Worm (Caenorhabditis elegans) whole organism, late embryonic: Measurements from ENCODE around the gene srh-111.

Experiments used
- C38D4.7 ChIP-seq: fragments of 200-800 bp; sonication (Bioruptor generic); optimal IDR thresholded peaks from 2 replicates; lab custom pipeline; 2018; ENCODE audit warnings: mild to moderate bottlenecking, missing genetic modification characterization, moderate library complexity, missing compliant biosample characterization
- T23F11.4 ChIP-seq: fragments of 200-800 bp; sonication (Bioruptor generic); optimal IDR thresholded peaks from 2 replicates; lab custom pipeline; 2018; ENCODE audit warnings: mild to moderate bottlenecking, missing genetic modification characterization, missing compliant biosample characterization
- ahr-1 ChIP-seq: sonication (generic microtip); optimal IDR thresholded peaks from 2 replicates; lab custom pipeline; 2016; ENCODE audit warnings: missing genetic modification characterization, missing compliant biosample characterization
- ama-1 ChIP-seq: fragments of 150-350 bp; optimal IDR thresholded peaks from 2 replicates; lab custom pipeline; 2014
- ceh-14 ChIP-seq: sonication (generic microtip); optimal IDR thresholded peaks from 2 replicates; lab custom pipeline; 2016; ENCODE audit warnings: missing genotype, missing genetic modification characterization, missing compliant biosample characterization
- ceh-30 ChIP-seq: fragments of 150-350 bp; optimal IDR thresholded peaks from 2 replicates; lab custom pipeline; 2014; ENCODE audit warnings: missing biosample characterization, missing genetic modification characterization
- ceh-31 ChIP-seq: sonication (generic microtip); optimal IDR thresholded peaks from 2 replicates; lab custom pipeline; 2016; ENCODE audit warnings: missing genetic modification characterization, missing compliant biosample characterization
- ceh-34 ChIP-seq: sonication (generic microtip); optimal IDR thresholded peaks from 2 replicates; lab custom pipeline; 2016; ENCODE audit warnings: mild to moderate bottlenecking, missing genetic modification characterization, missing compliant biosample characterization
- ceh-45 ChIP-seq: fragments of 200-800 bp; sonication (Bioruptor generic); IDR thresholded peaks from 2 replicates; pipeline ENCODE4 v1.3.6; 2022; ENCODE audit warnings: missing genetic modification reagents, missing genetic modification characterization, missing compliant biosample characterization
- ceh-6 ChIP-seq: fragments of 200-800 bp; sonication (Bioruptor generic); optimal IDR thresholded peaks from 2 replicates; lab custom pipeline; 2018; ENCODE audit warnings: mild to moderate bottlenecking, missing genetic modification characterization, missing compliant biosample characterization
- che-1 ChIP-seq: sonication (generic microtip); optimal IDR thresholded peaks from 2 replicates; lab custom pipeline; 2016; ENCODE audit warnings: mild to moderate bottlenecking, missing genetic modification characterization, missing compliant biosample characterization
- elt-2 ChIP-seq: sonication (generic microtip); optimal IDR thresholded peaks from 2 replicates; lab custom pipeline; 2016; ENCODE audit warnings: missing genetic modification reagents, missing genetic modification characterization, missing compliant biosample characterization
- ets-4 ChIP-seq: sonication (generic microtip); optimal IDR thresholded peaks from 2 replicates; lab custom pipeline; 2016; ENCODE audit warnings: missing genetic modification characterization, missing compliant biosample characterization
- fax-1 ChIP-seq: sonication (generic microtip); optimal IDR thresholded peaks from 2 replicates; lab custom pipeline; 2016; ENCODE audit warnings: missing genotype, missing genetic modification characterization, missing compliant biosample characterization
- fkh-10 ChIP-seq: fragments of 150-350 bp; optimal IDR thresholded peaks from 2 replicates; lab custom pipeline; 2014; ENCODE audit warnings: missing biosample characterization, missing genetic modification reagents, missing genetic modification characterization
- gmeb-2 ChIP-seq: sonication (generic microtip); optimal IDR thresholded peaks from 2 replicates; lab custom pipeline; 2016; ENCODE audit warnings: missing genetic modification characterization, inconsistent platforms, missing compliant biosample characterization
- hlh-13 ChIP-seq: fragments of 200-800 bp; sonication (Bioruptor generic); optimal IDR thresholded peaks from 2 replicates; lab custom pipeline; 2018; ENCODE audit warnings: mild to moderate bottlenecking, missing genetic modification characterization, missing compliant biosample characterization
- hlh-30 ChIP-seq: sonication (generic microtip); optimal IDR thresholded peaks from 2 replicates; lab custom pipeline; 2017; ENCODE audit warnings: antibody characterized with exemption, missing genetic modification characterization, missing compliant biosample characterization; ENCODE audit not compliant: insufficient read depth
- hlh-6 ChIP-seq: sonication (generic microtip); optimal IDR thresholded peaks from 2 replicates; lab custom pipeline; 2016; ENCODE audit warnings: missing genotype, missing genetic modification characterization, missing compliant biosample characterization
- lin-11 ChIP-seq: fragments of 200-800 bp; sonication (Bioruptor generic); optimal IDR thresholded peaks from 2 replicates; lab custom pipeline; 2018; ENCODE audit warnings: mild to moderate bottlenecking, missing genetic modification characterization, missing compliant biosample characterization
- mec-3 ChIP-seq: sonication (generic microtip); optimal IDR thresholded peaks from 2 replicates; lab custom pipeline; 2016; ENCODE audit warnings: borderline replicate concordance, missing genetic modification characterization, missing compliant biosample characterization
- nfya-1 ChIP-seq: sonication (generic microtip); optimal IDR thresholded peaks from 2 replicates; lab custom pipeline; 2017; ENCODE audit warnings: missing genetic modification characterization, mild to moderate bottlenecking, missing compliant biosample characterization, antibody characterized with exemption, moderate library complexity
- nhr-11 ChIP-seq: fragments of 150-350 bp; optimal IDR thresholded peaks from 2 replicates; lab custom pipeline; 2014; ENCODE audit warnings: missing biosample characterization, missing genetic modification characterization
- npax-4 ChIP-seq: sonication (generic microtip); optimal IDR thresholded peaks from 2 replicates; lab custom pipeline; 2016; ENCODE audit warnings: missing genetic modification characterization, missing compliant biosample characterization
- pag-3 ChIP-seq: sonication (generic microtip); optimal IDR thresholded peaks from 2 replicates; lab custom pipeline; 2016; ENCODE audit warnings: missing compliant biosample characterization, missing genetic modification characterization, borderline replicate concordance
- pax-1 ChIP-seq: fragments of 150-350 bp; optimal IDR thresholded peaks from 2 replicates; lab custom pipeline; 2014; ENCODE audit warnings: missing biosample characterization, missing genetic modification characterization
- pha-4 ChIP-seq: fragments of 150-350 bp; optimal IDR thresholded peaks from 2 replicates; lab custom pipeline; 2018; ENCODE audit warnings: missing biosample characterization, missing genetic modification reagents, missing genetic modification characterization
- pros-1 ChIP-seq: fragments of 150-350 bp; optimal IDR thresholded peaks from 2 replicates; lab custom pipeline; 2014; ENCODE audit warnings: missing biosample characterization, missing genetic modification reagents, missing genetic modification characterization
- sdc-2 ChIP-seq: sonication (generic microtip); optimal IDR thresholded peaks from 2 replicates; lab custom pipeline; 2016; ENCODE audit warnings: missing genotype, missing genetic modification characterization, missing compliant biosample characterization
- sox-2 ChIP-seq: fragments of 200-800 bp; sonication (Bioruptor generic); IDR thresholded peaks from 2 replicates; pipeline ENCODE4 v1.3.6; 2022; ENCODE audit warnings: missing genetic modification reagents, missing genetic modification characterization, missing compliant biosample characterization
- syd-9 ChIP-seq: sonication (generic microtip); optimal IDR thresholded peaks from 2 replicates; lab custom pipeline; 2016; ENCODE audit warnings: mild to moderate bottlenecking, missing genetic modification characterization, moderate library complexity, missing compliant biosample characterization
- tbx-2 ChIP-seq: sonication (generic microtip); optimal IDR thresholded peaks from 2 replicates; lab custom pipeline; 2016; ENCODE audit warnings: missing genetic modification characterization, missing compliant biosample characterization
- tbx-7 ChIP-seq: sonication (generic microtip); optimal IDR thresholded peaks from 2 replicates; lab custom pipeline; 2016; ENCODE audit warnings: missing genotype, missing genetic modification characterization, missing compliant biosample characterization
- ttx-3 ChIP-seq: sonication (generic microtip); optimal IDR thresholded peaks from 2 replicates; lab custom pipeline; 2016; ENCODE audit warnings: missing genetic modification reagents, missing genetic modification characterization, missing compliant biosample characterization
- unc-42 ChIP-seq: sonication (generic microtip); optimal IDR thresholded peaks from 2 replicates; lab custom pipeline; 2016; ENCODE audit warnings: missing genotype, missing genetic modification characterization, missing compliant biosample characterization
- unc-55 ChIP-seq: sonication (generic microtip); optimal IDR thresholded peaks from 2 replicates; lab custom pipeline; 2017; ENCODE audit warnings: missing biosample characterization, missing genetic modification reagents, missing genetic modification characterization
- zip-5 ChIP-seq: sonication (generic microtip); optimal IDR thresholded peaks from 2 replicates; lab custom pipeline; 2016; ENCODE audit warnings: missing genetic modification characterization, missing compliant biosample characterization

Gene srh-111

ce11 chrV:17530486-17530885 is 45.5 kb upstream of the srh-111 start, which contains the start of gene C18D4.12:
C18D4.12 (minus strand) TSS chrV:17530586.
- TF ChIP-seq hlh-13 (GFP tag; lab: Kevin White, UChicago) (no peak), T23F11.4 (GFP tag; lab: Kevin White, UChicago) (no peak), nfya-1 (tag; lab: Kevin White, UChicago) (no peak), elt-2 (tag; lab: Kevin White, UChicago) (no peak)

- TF ChIP-seq pag-3 (tag; lab: Kevin White, UChicago) (no peak), nfya-1 (tag; lab: Kevin White, UChicago) (no peak), ceh-6 (GFP tag; lab: Kevin White, UChicago) (no peak), nhr-11 (tag; lab: Kevin White, UChicago) (no peak), hlh-6 (tag; lab: Kevin White, UChicago) (no peak), mec-3 (tag; lab: Kevin White, UChicago) (no peak), tbx-2 (tag; lab: Kevin White, UChicago) (no peak), fkh-10 (GFP tag; lab: Kevin White, UChicago) (no peak), che-1 (tag; lab: Kevin White, UChicago) (no peak), ets-4 (no peak), syd-9 (tag; lab: Kevin White, UChicago) (no peak), ttx-3 (tag; lab: Kevin White, UChicago) (no peak), ceh-30 (tag; lab: Kevin White, UChicago) (no peak), pros-1 (tag; lab: Kevin White, UChicago) (no peak)
Observed at ce11 chrV:17527729-17528128, 42.8 kb upstream of the srh-111 start, which contains the start of gene srz-90. srz-90 (plus strand) TSS chrV:17528029.

ce11 chrV:17520735-17521134 is 35.8 kb upstream of the srh-111 start, which contains the start of gene fbxa-136:
fbxa-136 (plus strand) TSS chrV:17521035.
- TF ChIP-seq sdc-2 (tag; lab: Kevin White, UChicago): no peak
- TF ChIP-seq C38D4.7: no peak
- no peak for TF ChIP-seq lin-11 (tag; lab: Kevin White, UChicago)
- no peak for TF ChIP-seq ceh-6 (GFP tag; lab: Kevin White, UChicago)
- no peak for TF ChIP-seq ceh-31
- TF ChIP-seq zip-5 (tag; lab: Kevin White, UChicago): no peak
- no peak for TF ChIP-seq tbx-7 (tag; lab: Kevin White, UChicago)
- no peak for TF ChIP-seq ttx-3 (tag; lab: Kevin White, UChicago)
- no peak for TF ChIP-seq sox-2 (GFP tag; lab: Robert Waterston, UW)
- no peak for TF ChIP-seq ama-1 (lab: Kevin White, UChicago)
- no peak for TF ChIP-seq T23F11.4 (GFP tag; lab: Kevin White, UChicago)
- TF ChIP-seq ets-4: no peak
- TF ChIP-seq ceh-45 (GFP tag; lab: Robert Waterston, UW): no peak

ce11 chrV:17513831-17514230 is 28.9 kb upstream of the srh-111 start:
- TF ChIP-seq unc-42 (tag; lab: Kevin White, UChicago) (no peak), syd-9 (tag; lab: Kevin White, UChicago) (no peak), hlh-30 (tag; lab: Kevin White, UChicago) (no peak), ceh-14 (no peak), pha-4 (no peak), ceh-34 (tag; lab: Kevin White, UChicago) (no peak), ahr-1 (tag; lab: Kevin White, UChicago) (no peak), ttx-3 (tag; lab: Kevin White, UChicago) (no peak), ama-1 (lab: Kevin White, UChicago) (no peak), pax-1 (tag; lab: Kevin White, UChicago) (no peak), gmeb-2 (tag; lab: Kevin White, UChicago) (no peak), unc-55 (GFP tag; lab: Kevin White, UChicago) (no peak), fkh-10 (GFP tag; lab: Kevin White, UChicago) (no peak), sox-2 (GFP tag; lab: Robert Waterston, UW) (no peak), npax-4 (no peak), fax-1 (tag; lab: Kevin White, UChicago) (no peak), zip-5 (tag; lab: Kevin White, UChicago) (no peak)
- TF ChIP-seq, all 69 proteins: peak for 0
